Fruit fly (Drosophila melanogaster): ENCODE data around the gene CG42613.

The CG42613 gene

DNA sequence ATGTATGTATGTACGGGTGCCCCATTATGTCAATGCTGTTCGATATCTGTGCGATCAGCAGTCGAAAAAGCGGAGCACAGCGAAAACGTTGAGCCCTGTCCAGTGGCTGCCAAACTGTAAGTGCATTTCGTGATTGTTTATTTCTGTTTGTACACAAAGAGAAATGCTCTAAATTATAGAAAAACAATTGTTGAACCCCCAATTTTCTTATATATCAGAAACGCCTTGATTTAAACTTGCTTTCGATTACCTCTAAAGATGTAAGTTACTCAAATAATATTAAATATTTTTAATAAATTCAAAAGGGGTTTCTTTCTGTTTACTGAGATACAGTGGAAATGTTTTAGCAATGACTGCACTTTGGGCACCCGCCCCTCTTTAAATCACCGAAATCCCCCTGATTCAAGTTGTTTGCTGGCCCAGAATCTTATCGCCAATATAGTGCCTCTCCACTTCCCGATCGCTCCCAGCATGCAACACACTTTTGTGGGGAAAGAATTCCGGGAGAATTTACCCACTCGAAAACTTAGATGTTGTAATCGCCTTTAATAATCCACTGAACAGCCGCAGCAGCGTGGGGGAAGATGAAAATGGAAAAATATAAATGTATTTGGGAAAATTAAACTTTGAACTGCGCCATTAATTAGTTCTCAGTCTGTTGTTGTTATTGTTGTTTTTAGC, 85.9 kb downstream of the CG42613 start (continued):
- TF ChIP-seq CG3838 (GFP tag; optimal IDR thresholded peaks at IDR 0.05), result no peak
- TF ChIP-seq CG18262 (tag; optimal IDR thresholded peaks at IDR 0.05), result peak; percentile 72
- TF ChIP-seq vnd (GFP tag; IDR thresholded peaks at IDR 0.05; ENCODE audit: partially characterized antibody), result no peak
- TF ChIP-seq CG2889 (GFP tag; IDR thresholded peaks at IDR 0.05), result no peak
- no peak for TF ChIP-seq TFAM (GFP tag; optimal IDR thresholded peaks at IDR 0.05)
- no peak for TF ChIP-seq H2.0 (GFP tag; IDR thresholded peaks at IDR 0.05)
- TF ChIP-seq da (GFP tag; optimal IDR thresholded peaks at IDR 0.05), result no peak
- TF ChIP-seq CG12744 (GFP tag; optimal IDR thresholded peaks at IDR 0.05), result no peak
- TF ChIP-seq gce (GFP tag; IDR thresholded peaks at IDR 0.05), result 0 out of 3 replicates have a peak, but pooled peaks have one; percentile 38
- no peak for TF ChIP-seq Jarid2 (GFP tag; optimal IDR thresholded peaks at IDR 0.05)
- TF ChIP-seq pita (GFP tag; optimal IDR thresholded peaks at IDR 0.05), result no peak
- TF ChIP-seq hkb (optimal IDR thresholded peaks at IDR 0.05), result no peak
- TF ChIP-seq hkb (GFP tag; IDR thresholded peaks at IDR 0.05), result peak; percentile 55
- no peak for TF ChIP-seq zf30C (GFP tag; optimal IDR thresholded peaks at IDR 0.05)
- peak; percentile 21; the same call in 1 of the 2 replicates for TF ChIP-seq sob (GFP tag; IDR thresholded peaks at IDR 0.05)
- TF ChIP-seq prd (optimal IDR thresholded peaks at IDR 0.05), result no peak
- peak; percentile 56; the same call in 1 of the 3 replicates for TF ChIP-seq prd (GFP tag; IDR thresholded peaks at IDR 0.05)
- TF ChIP-seq CG11085 (GFP tag; IDR thresholded peaks at IDR 0.05), result no peak
- TF ChIP-seq jing (GFP tag; optimal IDR thresholded peaks at IDR 0.05), result no peak
- peak; percentile 69 for TF ChIP-seq sim (GFP tag; IDR thresholded peaks at IDR 0.05)
- peak; percentile 78 for TF ChIP-seq Sox102F (GFP tag; optimal IDR thresholded peaks at IDR 0.05)
- TF ChIP-seq CG11456 (GFP tag; IDR thresholded peaks at IDR 0.05), result no peak
- TF ChIP-seq MBD-R2 (GFP tag; IDR thresholded peaks at IDR 0.05), result no peak
- TF ChIP-seq cg (GFP tag; optimal IDR thresholded peaks at IDR 0.05), result no peak
- no peak for TF ChIP-seq cas (GFP tag; IDR thresholded peaks at IDR 0.05)
- TF ChIP-seq tio (GFP tag; optimal IDR thresholded peaks at IDR 0.05), result no peak
- peak; percentile 63 for TF ChIP-seq unpg (GFP tag; optimal IDR thresholded peaks at IDR 0.05)
- TF ChIP-seq croc (GFP tag; conservative IDR thresholded peaks at IDR 0.05), result peak; percentile 48; the same call in 1 of the 3 replicates
- no peak for TF ChIP-seq CG17912 (GFP tag; optimal IDR thresholded peaks at IDR 0.05)
- no peak for TF ChIP-seq CG12104 (GFP tag; optimal IDR thresholded peaks at IDR 0.05)
- no peak for TF ChIP-seq gt (GFP tag; IDR thresholded peaks at IDR 0.05)
- no peak for TF ChIP-seq ac (GFP tag; optimal IDR thresholded peaks at IDR 0.05)
- peak; percentile 49 for TF ChIP-seq CG14710 (tag; optimal IDR thresholded peaks at IDR 0.05)
- TF ChIP-seq nom (GFP tag; optimal IDR thresholded peaks at IDR 0.05), result no peak
- TF ChIP-seq CG14860 (GFP tag; IDR thresholded peaks at IDR 0.05; ENCODE audit: partially characterized antibody), result no peak
- TF ChIP-seq YL-1 (GFP tag; optimal IDR thresholded peaks at IDR 0.05), result no peak
- no peak for TF ChIP-seq CG15514 (GFP tag; optimal IDR thresholded peaks at IDR 0.05)
- TF ChIP-seq CG1529 (GFP tag; optimal IDR thresholded peaks at IDR 0.05), result no peak
- 0 out of 3 replicates have a peak, but pooled peaks have one; percentile 43 for TF ChIP-seq ken (GFP tag; IDR thresholded peaks at IDR 0.05)
- TF ChIP-seq CG16813 (GFP tag; IDR thresholded peaks at IDR 0.05; ENCODE audit: partially characterized antibody), result no peak
- no peak for TF ChIP-seq lab (GFP tag; optimal IDR thresholded peaks at IDR 0.05)
- TF ChIP-seq CG8089 (GFP tag; optimal IDR thresholded peaks at IDR 0.05), result no peak
- peak; percentile 25 for TF ChIP-seq CG9727 (GFP tag; optimal IDR thresholded peaks at IDR 0.05)
- no peak for TF ChIP-seq sug (tag; optimal IDR thresholded peaks at IDR 0.05)
- no peak for TF ChIP-seq p53 (GFP tag; optimal IDR thresholded peaks at IDR 0.05)
- peak; percentile 66 for TF ChIP-seq Drgx (GFP tag; IDR thresholded peaks at IDR 0.05)
- TF ChIP-seq CG7839 (tag; optimal IDR thresholded peaks at IDR 0.05), result peak; percentile 60
- TF ChIP-seq peb (GFP tag; IDR thresholded peaks at IDR 0.05), result peak; percentile 34; the same call in 1 of the 2 replicates
- TF ChIP-seq unc-4 (GFP tag; IDR thresholded peaks at IDR 0.05; ENCODE audit: partially characterized antibody), result no peak
- peak; percentile 48 for TF ChIP-seq tap (tag; optimal IDR thresholded peaks at IDR 0.05)
